Fruit fly (Drosophila melanogaster) whole organism, embryonic: Measurements from ENCODE around the gene pasi2.
A peak's percentile ranks its signal among the peaks of the same experiment; 100 is the strongest.

ENCODE experiments used
- Ada2b ChIP-seq: fragments of 200-800 bp; sonication (Bioruptor generic); IDR thresholded peaks from 2 replicates; pipeline ENCODE4 v1.3.6; 2022; ENCODE audit warnings: missing biosample characterization, missing genetic modification characterization
- Atf3 ChIP-seq: fragments of 200-800 bp; sonication (Bioruptor generic); optimal IDR thresholded peaks from 3 replicates; lab custom pipeline; 2016; ENCODE audit warnings: missing biosample characterization, missing genetic modification characterization
- Atf6 ChIP-seq: fragments of 200-800 bp; sonication (Bioruptor generic); IDR thresholded peaks from 2 replicates; pipeline ENCODE4 v1.3.6; 2022; ENCODE audit warnings: missing biosample characterization, missing genetic modification characterization
- BEAF-32 ChIP-seq: fragments of 200-800 bp; sonication (Bioruptor generic); optimal IDR thresholded peaks from 3 replicates; lab custom pipeline; 2017; ENCODE audit warnings: missing biosample characterization, missing genetic modification characterization, mild to moderate bottlenecking, moderate library complexity, missing genetic modification reagents
- CG10147 ChIP-seq: fragments of 200-800 bp; sonication (Bioruptor generic); optimal IDR thresholded peaks from 2 replicates; lab custom pipeline; 2019; ENCODE audit warnings: missing biosample characterization, mild to moderate bottlenecking, missing genetic modification characterization, moderate library complexity
- CG10267 ChIP-seq: fragments of 200-800 bp; sonication (Bioruptor generic); optimal IDR thresholded peaks from 2 replicates; lab custom pipeline; 2018; ENCODE audit warnings: missing biosample characterization, mild to moderate bottlenecking, missing genetic modification characterization, moderate library complexity
- CG11696 ChIP-seq: fragments of 200-800 bp; sonication (Bioruptor generic); IDR thresholded peaks from 2 replicates; pipeline ENCODE4 v1.3.6; 2022; ENCODE audit warnings: missing biosample characterization, missing genetic modification characterization
- CG12219 ChIP-seq: fragments of 200-800 bp; sonication (Bioruptor generic); optimal IDR thresholded peaks from 3 replicates; lab custom pipeline; 2018; ENCODE audit warnings: missing biosample characterization, mild to moderate bottlenecking, missing genetic modification characterization
- CG13894 ChIP-seq: fragments of 200-800 bp; sonication (Bioruptor generic); optimal IDR thresholded peaks from 3 replicates; lab custom pipeline; 2018; ENCODE audit warnings: missing biosample characterization, mild to moderate bottlenecking, missing genetic modification characterization, moderate library complexity
- CG15073 ChIP-seq: fragments of 200-800 bp; sonication (Bioruptor generic); optimal IDR thresholded peaks from 2 replicates; lab custom pipeline; 2016; ENCODE audit warnings: missing biosample characterization, missing genetic modification characterization
- CG2202 ChIP-seq: fragments of 200-800 bp; sonication (Bioruptor generic); optimal IDR thresholded peaks from 2 replicates; lab custom pipeline; 2018; ENCODE audit warnings: missing biosample characterization, mild to moderate bottlenecking, missing genetic modification characterization
- CG3847 ChIP-seq: fragments of 200-800 bp; sonication (Bioruptor generic); IDR thresholded peaks from 2 replicates; pipeline ENCODE4 v1.3.6; 2022; ENCODE audit warnings: missing biosample characterization, missing genetic modification characterization
- CG4360 ChIP-seq: fragments of 200-800 bp; sonication (Bioruptor generic); IDR thresholded peaks from 2 replicates; pipeline ENCODE4 v1.3.6; 2022; ENCODE audit warnings: missing biosample characterization, missing genetic modification characterization
- CG4707 ChIP-seq: fragments of 200-800 bp; sonication (Bioruptor generic); optimal IDR thresholded peaks from 2 replicates; lab custom pipeline; 2018; ENCODE audit warnings: missing biosample characterization, mild to moderate bottlenecking, missing genetic modification characterization, moderate library complexity
- CG6175 ChIP-seq: fragments of 200-800 bp; sonication (Bioruptor generic); IDR thresholded peaks from 3 replicates; pipeline ENCODE4 v1.3.6; 2022; ENCODE audit warnings: missing biosample characterization, missing genetic modification characterization
- Dip2 ChIP-seq: fragments of 200-800 bp; sonication (Bioruptor generic); IDR thresholded peaks from 2 replicates; pipeline ENCODE4 v1.3.6; 2022; ENCODE audit warnings: missing biosample characterization, missing genetic modification characterization
- Dll ChIP-seq: fragments of 200-800 bp; sonication (Bioruptor generic); IDR thresholded peaks from 4 replicates; pipeline ENCODE4 v1.3.6; 2022; ENCODE audit warnings: missing biosample characterization, missing genetic modification characterization; ENCODE audit not compliant: partially characterized antibody
- Drgx ChIP-seq: fragments of 200-800 bp; sonication (Bioruptor generic); IDR thresholded peaks from 2 replicates; pipeline ENCODE4 v1.3.6; 2022; ENCODE audit warnings: missing biosample characterization, missing genetic modification characterization
- Fer2 ChIP-seq: fragments of 200-800 bp; sonication (Bioruptor generic); optimal IDR thresholded peaks from 2 replicates; lab custom pipeline; 2018; ENCODE audit warnings: missing biosample characterization, mild to moderate bottlenecking, missing genetic modification characterization, moderate library complexity
- Gsc ChIP-seq: fragments of 200-800 bp; sonication (Bioruptor generic); IDR thresholded peaks from 2 replicates; pipeline ENCODE4 v1.3.6; 2022; ENCODE audit warnings: missing biosample characterization, missing genetic modification characterization
- H2.0 ChIP-seq: fragments of 200-800 bp; sonication (Bioruptor generic); IDR thresholded peaks from 2 replicates; pipeline ENCODE4 v1.3.6; 2022; ENCODE audit warnings: missing biosample characterization, missing genetic modification characterization
- Hey ChIP-seq: fragments of 200-800 bp; sonication (Bioruptor generic); optimal IDR thresholded peaks from 3 replicates; lab custom pipeline; 2018; ENCODE audit warnings: missing biosample characterization, mild to moderate bottlenecking, missing genetic modification characterization
- Hr51 ChIP-seq, 2 experiments: fragments of 200-800 bp; sonication (Bioruptor generic); optimal IDR thresholded peaks; 2 replicates in 1 of 2; 3 replicates in 1 of 2; lab custom pipeline; 2016 to 2018; ENCODE audit warnings: missing biosample characterization in 2 of 2, missing genetic modification characterization in 2 of 2, mild to moderate bottlenecking in 1 of 2, moderate library complexity in 1 of 2
- Max ChIP-seq: fragments of 200-800 bp; sonication (Bioruptor generic); optimal IDR thresholded peaks from 2 replicates; lab custom pipeline; 2016; ENCODE audit warnings: missing biosample characterization, mild to moderate bottlenecking, missing genetic modification characterization
- Optix ChIP-seq: fragments of 200-800 bp; sonication (Bioruptor generic); IDR thresholded peaks from 3 replicates; pipeline ENCODE4 v1.3.6; 2022; ENCODE audit warnings: missing biosample characterization, missing genetic modification characterization
- Pdp1 ChIP-seq, 2 experiments: fragments of 200-800 bp; sonication (Bioruptor generic); optimal IDR thresholded peaks; 3 replicates each; lab custom pipeline; 2016; ENCODE audit warnings: missing biosample characterization in 2 of 2, missing genetic modification characterization in 2 of 2, mild to moderate bottlenecking in 1 of 2, moderate library complexity in 1 of 2
- Poxn ChIP-seq: fragments of 200-800 bp; sonication (Bioruptor generic); IDR thresholded peaks from 2 replicates; pipeline ENCODE4 v1.3.6; 2022; ENCODE audit warnings: missing biosample characterization, missing genetic modification characterization
- ase ChIP-seq: fragments of 200-800 bp; sonication (Bioruptor generic); IDR thresholded peaks from 3 replicates; pipeline ENCODE4 v1.3.6; 2022; ENCODE audit warnings: missing biosample characterization, missing genetic modification characterization
- cad ChIP-seq: fragments of >200 bp; optimal IDR thresholded peaks from 2 replicates; lab custom pipeline; 2017; ENCODE audit warnings: missing biosample characterization, missing genetic modification characterization
- ci ChIP-seq: fragments of 200-800 bp; sonication (Bioruptor generic); IDR thresholded peaks from 3 replicates; pipeline ENCODE4 v1.3.6; 2022; ENCODE audit warnings: missing biosample characterization, missing genetic modification characterization
- cwo ChIP-seq: fragments of 200-800 bp; sonication (Bioruptor generic); optimal IDR thresholded peaks from 3 replicates; lab custom pipeline; 2017; ENCODE audit warnings: missing biosample characterization, missing genetic modification characterization, mild to moderate bottlenecking, moderate library complexity, missing genetic modification reagents
- ems ChIP-seq: fragments of 200-800 bp; sonication (Bioruptor generic); optimal IDR thresholded peaks from 3 replicates; lab custom pipeline; 2016; ENCODE audit warnings: missing biosample characterization, missing genetic modification characterization
- eve ChIP-seq, 2 experiments: fragments of >200 bp; optimal IDR thresholded peaks; 2 replicates each; lab custom pipeline; 2017; ENCODE audit warnings: missing biosample characterization in 2 of 2, missing genetic modification characterization in 2 of 2
- ewg ChIP-seq: fragments of 200-800 bp; sonication (Bioruptor generic); optimal IDR thresholded peaks from 3 replicates; lab custom pipeline; 2017; ENCODE audit warnings: mild to moderate bottlenecking, missing biosample characterization, missing genetic modification reagents, missing genetic modification characterization
- exex ChIP-seq: fragments of 200-800 bp; sonication (Bioruptor generic); optimal IDR thresholded peaks from 4 replicates; lab custom pipeline; 2018; ENCODE audit warnings: missing biosample characterization, mild to moderate bottlenecking, missing genetic modification characterization, moderate library complexity
- fd3F ChIP-seq: fragments of 200-800 bp; sonication (Bioruptor generic); optimal IDR thresholded peaks from 2 replicates; lab custom pipeline; 2018; ENCODE audit warnings: missing biosample characterization, mild to moderate bottlenecking, missing genetic modification characterization, moderate library complexity
- fu2 ChIP-seq: fragments of 200-800 bp; sonication (Bioruptor generic); optimal IDR thresholded peaks from 2 replicates; lab custom pipeline; 2016; ENCODE audit warnings: missing biosample characterization, missing genetic modification characterization
- ind ChIP-seq: fragments of 200-800 bp; sonication (Bioruptor generic); optimal IDR thresholded peaks from 3 replicates; lab custom pipeline; 2016; ENCODE audit warnings: missing biosample characterization, missing genetic modification characterization
- insv ChIP-seq, 2 experiments: fragments of 200-800 bp; sonication (Bioruptor generic); optimal IDR thresholded peaks; 3 replicates each; lab custom pipeline; 2016 to 2018; ENCODE audit warnings: missing biosample characterization in 2 of 2, missing genetic modification characterization in 2 of 2
- mam ChIP-seq: fragments of 200-800 bp; sonication (Bioruptor generic); optimal IDR thresholded peaks from 3 replicates; lab custom pipeline; 2016; ENCODE audit warnings: missing biosample characterization, missing genetic modification characterization
- pan ChIP-seq, 4 experiments: fragments of >200 bp in 3 of 4; fragments of 200-800 bp in 1 of 4; sonication (Bioruptor generic) in 1 of 4; optimal IDR thresholded peaks in 3 of 4; IDR thresholded peaks in 1 of 4; 2 replicates each; pipeline versions ENCODE4 v1.3.6 to Lab custom; 2017 to 2022; ENCODE audit warnings: missing biosample characterization in 2 of 4, missing genetic modification characterization in 2 of 4, mixed read lengths in 1 of 4
- pita ChIP-seq: fragments of 200-800 bp; sonication (Bioruptor generic); optimal IDR thresholded peaks from 2 replicates; lab custom pipeline; 2017; ENCODE audit warnings: missing biosample characterization, mild to moderate bottlenecking, missing genetic modification characterization
- ro ChIP-seq: fragments of 200-800 bp; sonication (Bioruptor generic); IDR thresholded peaks from 2 replicates; pipeline ENCODE4 v1.3.6; 2022; ENCODE audit warnings: missing biosample characterization, missing genetic modification characterization
- seq ChIP-seq: fragments of 200-800 bp; sonication (Bioruptor generic); IDR thresholded peaks from 2 replicates; pipeline ENCODE4 v1.3.6; 2022; ENCODE audit warnings: missing biosample characterization, missing genetic modification characterization
- sug ChIP-seq: fragments of 200-800 bp; optimal IDR thresholded peaks from 2 replicates; lab custom pipeline; 2019; ENCODE audit warnings: missing biosample characterization, mild to moderate bottlenecking, missing genetic modification characterization, moderate library complexity
- tna ChIP-seq: fragments of 200-800 bp; sonication (Bioruptor generic); IDR thresholded peaks from 2 replicates; pipeline ENCODE4 v1.3.6; 2022; ENCODE audit warnings: missing biosample characterization, missing genetic modification characterization; ENCODE audit not compliant: partially characterized antibody
- twi ChIP-seq: fragments of 200-800 bp; optimal IDR thresholded peaks from 2 replicates; lab custom pipeline; 2019; ENCODE audit warnings: missing biosample characterization, mild to moderate bottlenecking, missing genetic modification characterization, moderate library complexity
- tx ChIP-seq: fragments of 200-800 bp; sonication (Bioruptor generic); optimal IDR thresholded peaks from 2 replicates; lab custom pipeline; 2016; ENCODE audit warnings: missing biosample characterization, missing genetic modification characterization
- usp ChIP-seq: fragments of >200 bp; optimal IDR thresholded peaks from 2 replicates; lab custom pipeline; 2017; ENCODE audit warnings: missing biosample characterization, missing genetic modification characterization

pasi2 gene

DNA sequence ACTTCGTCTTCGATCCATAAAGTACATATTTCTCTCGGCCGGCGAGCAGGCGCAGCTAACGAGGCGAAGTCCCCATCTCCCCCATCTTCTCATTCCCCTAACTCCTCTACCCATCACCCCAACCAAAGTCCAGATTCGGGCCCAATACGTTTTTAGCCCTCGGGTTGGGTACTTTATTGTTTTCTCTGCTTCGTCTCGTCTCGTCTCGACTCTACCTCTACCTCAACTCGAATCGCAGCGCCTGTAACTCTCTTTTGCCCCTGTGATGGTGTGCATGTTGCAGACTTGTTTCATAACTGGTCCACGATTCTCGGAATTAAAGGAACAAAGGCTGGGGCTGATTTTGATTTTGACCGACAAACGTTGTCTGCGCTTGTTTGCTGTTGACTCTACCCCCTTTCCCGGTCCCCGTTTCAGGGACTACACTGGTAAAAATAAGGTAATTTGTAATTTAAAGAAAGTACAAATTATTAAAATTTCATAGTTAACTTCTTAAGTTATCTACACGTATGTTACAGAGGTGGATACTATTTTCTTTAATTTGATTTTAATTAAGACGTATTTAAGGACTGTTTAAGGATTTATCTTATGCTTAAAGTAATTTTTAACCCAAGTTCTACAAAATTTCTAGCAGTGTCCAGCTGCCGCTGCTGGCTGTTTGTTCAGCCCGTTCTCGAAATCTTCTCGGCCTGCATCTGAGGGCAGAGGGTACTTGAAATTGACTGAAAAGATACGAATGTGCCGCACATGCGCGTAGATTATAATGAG lies 43.9 kb downstream of the pasi2 start:
- TF ChIP-seq Gsc (GFP tag; lab: Robert Waterston, UW), result no peak
- TF ChIP-seq Dll (GFP tag; lab: Robert Waterston, UW), result no peak
- TF ChIP-seq fu2 (GFP tag; lab: Kevin White, UChicago), result no peak
- TF ChIP-seq CG10267 (tag; lab: Kevin White, UChicago), result peak; percentile 86
- TF ChIP-seq Atf6 (GFP tag; lab: Robert Waterston, UW), result no peak
- no peak for TF ChIP-seq ci (GFP tag; lab: Robert Waterston, UW)
- TF ChIP-seq H2.0, result no peak
- no peak for TF ChIP-seq usp
- peak; percentile 40 for TF ChIP-seq Drgx
- no peak for TF ChIP-seq sug (tag; lab: Kevin White, UChicago)
- TF ChIP-seq CG3847, result no peak
- no peak for TF ChIP-seq cwo (GFP tag; lab: Kevin White, UChicago)
- no peak for TF ChIP-seq ase (GFP tag; lab: Robert Waterston, UW)
- no peak for TF ChIP-seq Dip2 (GFP tag; lab: Robert Waterston, UW)
- no peak for TF ChIP-seq ind (GFP tag; lab: Kevin White, UChicago)
- peak; percentile 69 for TF ChIP-seq twi (tag; lab: Kevin White, UChicago)
- no peak for TF ChIP-seq tx (GFP tag; lab: Kevin White, UChicago)
- TF ChIP-seq CG6175 (GFP tag; lab: Robert Waterston, UW), result no peak
- no peak for TF ChIP-seq CG15073 (GFP tag; lab: Kevin White, UChicago)
- TF ChIP-seq CG13894, result no peak
- no peak for TF ChIP-seq insv (GFP tag; optimal IDR thresholded peaks at IDR 0.05; lab: Kevin White, UChicago)
- TF ChIP-seq ems, result no peak
- no peak for TF ChIP-seq cad (GFP tag; lab: Kevin White, UChicago)
- peak; percentile 24 for TF ChIP-seq Max
- TF ChIP-seq BEAF-32, result no peak
- peak in 1 of 2 experiments; percentile 10 for TF ChIP-seq Hr51 (GFP tag; optimal IDR thresholded peaks at IDR 0.05; lab: Kevin White, UChicago)
- peak; percentile 40 for TF ChIP-seq ewg (GFP tag; lab: Kevin White, UChicago)
- peak; percentile 17 for TF ChIP-seq CG12219
- no peak for TF ChIP-seq Hey (tag; lab: Kevin White, UChicago)
- no peak for TF ChIP-seq CG11696
- TF ChIP-seq Ada2b, result no peak
- TF ChIP-seq exex (tag; lab: Kevin White, UChicago), result no peak
- TF ChIP-seq Optix (GFP tag; lab: Robert Waterston, UW), result 0 out of 3 replicates have a peak, but pooled peaks have one; percentile 19
- peak; percentile 79 for TF ChIP-seq CG2202 (tag; lab: Kevin White, UChicago)
- TF ChIP-seq fd3F (GFP tag; lab: Kevin White, UChicago), result no peak
- no peak for TF ChIP-seq CG4360 (GFP tag; lab: Robert Waterston, UW)
- TF ChIP-seq Atf3 (GFP tag; lab: Kevin White, UChicago), result no peak
- TF ChIP-seq CG4707 (GFP tag; lab: Kevin White, UChicago), result no peak
- no peak for TF ChIP-seq Fer2
- TF ChIP-seq ro, result no peak
- TF ChIP-seq mam (GFP tag; lab: Kevin White, UChicago), result no peak
- TF ChIP-seq tna (GFP tag; lab: Robert Waterston, UW), result no peak
- TF ChIP-seq CG10147 (GFP tag; lab: Kevin White, UChicago), result no peak
- peak in 1 of 2 experiments; percentile 60 for TF ChIP-seq eve (GFP tag; optimal IDR thresholded peaks at IDR 0.05; lab: Kevin White, UChicago)
- no peak for TF ChIP-seq seq (GFP tag; lab: Robert Waterston, UW)
- TF ChIP-seq Poxn (GFP tag; lab: Robert Waterston, UW), result no peak
- no peak for TF ChIP-seq pita
- no peak for TF ChIP-seq pan (optimal IDR thresholded peaks at IDR 0.05; lab: Kevin White, UChicago)
- peak in 1 of 2 experiments; percentile 20 for TF ChIP-seq pan (GFP tag; optimal IDR thresholded peaks at IDR 0.05 in 1 of 2, IDR thresholded peaks at IDR 0.05 in 1 of 2)
- peak; percentile 1 to 37 for TF ChIP-seq Pdp1 (GFP tag; optimal IDR thresholded peaks at IDR 0.05; lab: Kevin White, UChicago)
